Worm (Caenorhabditis elegans) whole organism, mixed stage, embryonic: Measurements from ENCODE around the gene srx-36.

Experiments
- ceh-83 ChIP-seq: fragments of 200-800 bp; sonication (Bioruptor generic); optimal IDR thresholded peaks from 2 replicates; lab custom pipeline; 2018; ENCODE audit warnings: mild to moderate bottlenecking, missing genetic modification characterization, missing compliant biosample characterization
- mep-1 ChIP-seq: fragments of 150-350 bp; optimal IDR thresholded peaks from 2 replicates; lab custom pipeline; 2017; ENCODE audit warnings: missing biosample characterization, missing genetic modification reagents, missing genetic modification characterization, inconsistent platforms
- pha-4 ChIP-seq: fragments of 150-350 bp; optimal IDR thresholded peaks from 2 replicates; lab custom pipeline; 2018; ENCODE audit warnings: missing biosample characterization, missing genetic modification reagents, missing genetic modification characterization
- tbx-8 ChIP-seq: fragments of 200-800 bp; sonication (Bioruptor generic); optimal IDR thresholded peaks from 2 replicates; lab custom pipeline; 2018; ENCODE audit warnings: mild to moderate bottlenecking, missing genetic modification characterization, moderate library complexity, missing compliant biosample characterization

DNA sequence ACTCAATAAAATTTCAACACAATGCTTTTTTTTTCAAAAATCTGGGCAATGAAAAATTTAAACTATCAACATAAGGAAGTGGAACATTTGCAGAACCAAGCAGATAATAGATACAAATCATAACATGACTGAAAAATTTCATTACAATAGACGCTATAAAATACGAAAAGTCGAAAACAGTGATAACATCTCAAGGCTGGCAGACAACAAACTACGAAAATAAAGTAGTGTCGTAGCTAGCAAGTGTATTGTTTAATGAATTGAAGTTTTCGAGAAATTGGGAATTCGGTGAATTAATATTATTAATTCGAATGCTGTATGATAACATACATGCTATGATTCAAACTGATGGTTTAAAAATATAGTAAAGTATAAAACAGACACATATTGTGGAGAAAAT is 34.1 kb downstream of the srx-36 start:
- TF ChIP-seq tbx-8 = no peak
- no peak for TF ChIP-seq pha-4 (tag; lab: Kevin White, UChicago)
- no peak for TF ChIP-seq mep-1 (tag; lab: Kevin White, UChicago)
- no peak for TF ChIP-seq ceh-83 (GFP tag; lab: Kevin White, UChicago)
